Worm (Caenorhabditis elegans): Measurements from ENCODE around the gene clc-5.

DNA sequence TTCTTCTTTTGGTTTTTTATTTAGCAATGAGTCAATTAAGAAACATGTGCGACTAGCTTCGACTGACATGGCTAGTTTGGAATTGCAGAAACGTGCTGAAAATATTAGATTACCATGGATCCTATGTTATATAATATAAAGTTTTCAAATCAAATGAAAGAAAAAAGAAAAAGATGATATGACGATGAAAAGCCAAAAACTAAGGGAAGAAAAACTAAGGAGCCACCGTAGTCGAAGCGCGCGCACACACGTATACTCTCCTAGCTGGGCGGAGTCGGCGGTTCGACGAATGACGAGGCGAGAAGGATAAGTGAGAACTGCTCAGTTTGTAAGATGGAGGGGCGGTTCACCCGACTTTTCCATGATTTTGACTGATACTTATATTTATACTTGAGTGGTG lies 8.6 kb upstream of the clc-5 start, which contains the start of gene mnm-2:
- TF ChIP-seq tbx-2 (tag; optimal IDR thresholded peaks at IDR 0.05), result no peak
- no peak for TF ChIP-seq ama-1 (optimal IDR thresholded peaks at IDR 0.05)
- no peak for TF ChIP-seq sdc-2 (tag; optimal IDR thresholded peaks at IDR 0.05)
- no peak for TF ChIP-seq lin-11 (tag; optimal IDR thresholded peaks at IDR 0.05)
- TF ChIP-seq pqm-1 (tag; optimal IDR thresholded peaks at IDR 0.05), result no peak
